Worm (Caenorhabditis elegans): ENCODE results near the gene grl-30.

The grl-30 gene

ce11 chrV:3588223-3588622, 32.1 kb downstream of the grl-30 start (continued):
- TF ChIP-seq let-526 (GFP tag; IDR thresholded peaks at IDR 0.05) (no peak), hlh-26 (GFP tag; conservative IDR thresholded peaks at IDR 0.05) (no peak), D2030.7 (GFP tag; IDR thresholded peaks at IDR 0.05) (peak; percentile 62), attf-3 (GFP tag; conservative IDR thresholded peaks at IDR 0.05) (no peak), athp-1 (tag; optimal IDR thresholded peaks at IDR 0.05) (no peak), nfyb-1 (GFP tag; IDR thresholded peaks at IDR 0.05) (no peak), Y67H2A.10 (GFP tag; conservative IDR thresholded peaks at IDR 0.05) (no peak), ama-1 (optimal IDR thresholded peaks at IDR 0.05) (no peak), ama-1 (GFP tag; optimal IDR thresholded peaks at IDR 0.05) (no peak), ets-4 (GFP tag; optimal IDR thresholded peaks at IDR 0.05) (no peak), F33H1.4 (GFP tag; IDR thresholded peaks at IDR 0.05) (0 out of 2 replicates have a peak, but pooled peaks have one; percentile 15), ekl-4 (GFP tag; IDR thresholded peaks at IDR 0.05) (no peak), pbrm-1 (GFP tag; IDR thresholded peaks at IDR 0.05) (no peak), him-1 (tag; optimal IDR thresholded peaks at IDR 0.05) (no peak), snpc-3.4 (tag; optimal IDR thresholded peaks at IDR 0.05) (peak; percentile 55), Y95B8A.8 (GFP tag; IDR thresholded peaks at IDR 0.05) (no peak), attf-6 (GFP tag; IDR thresholded peaks at IDR 0.05) (no peak), B0019.2 (GFP tag; conservative IDR thresholded peaks at IDR 0.05) (no peak), aptf-2 (GFP tag; conservative IDR thresholded peaks at IDR 0.05) (no peak), let-607 (tag; optimal IDR thresholded peaks at IDR 0.05) (no peak), ceh-40 (GFP tag; IDR thresholded peaks at IDR 0.05) (0 out of 2 replicates have a peak, but pooled peaks have one; percentile 62), sdz-38 (tag; optimal IDR thresholded peaks at IDR 0.05) (no peak)

DNA sequence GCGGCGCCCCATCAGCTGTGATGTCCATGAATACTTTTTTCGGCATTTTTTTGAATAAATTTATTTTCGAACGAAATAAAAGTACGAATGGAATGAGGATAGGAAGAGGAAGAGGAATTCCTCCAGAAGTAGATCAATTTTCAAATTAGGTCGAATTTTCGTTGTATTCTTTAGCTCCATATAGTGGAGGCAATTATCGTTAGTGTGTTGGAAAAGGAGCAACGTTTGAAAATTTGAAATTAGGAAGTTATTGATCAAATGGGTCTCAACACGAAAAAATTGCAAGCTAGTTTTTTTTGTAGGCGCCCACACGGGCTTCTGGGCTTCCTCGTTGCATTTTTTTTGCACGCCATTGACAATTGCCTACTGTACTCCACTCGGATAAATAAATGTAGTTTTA, 36.0 kb downstream of the grl-30 start, which contains the start of gene T22F3.12:
TSS of gene T22F3.12 (minus strand) at position 101 of the 400 bp plus-strand sequence.
- TF ChIP-seq somi-1 (GFP tag; optimal IDR thresholded peaks at IDR 0.05) (no peak), bed-1 (GFP tag; IDR thresholded peaks at IDR 0.05) (no peak), fkh-3 (tag; optimal IDR thresholded peaks at IDR 0.05) (no peak), nhr-90 (tag; optimal IDR thresholded peaks at IDR 0.05) (no peak), hrde-1 (tag; optimal IDR thresholded peaks at IDR 0.05; ENCODE audit: borderline replicate concordance) (no peak), B0261.1 (tag; optimal IDR thresholded peaks at IDR 0.05) (no peak), ztf-6 (GFP tag; IDR thresholded peaks at IDR 0.05) (no peak), ceh-27 (GFP tag; optimal IDR thresholded peaks at IDR 0.05) (no peak), nhr-27 (tag; optimal IDR thresholded peaks at IDR 0.05) (no peak), madf-3 (GFP tag; IDR thresholded peaks at IDR 0.05) (no peak), ztf-25 (GFP tag; IDR thresholded peaks at IDR 0.05) (no peak), nfya-2 (GFP tag; IDR thresholded peaks at IDR 0.05) (no peak), cebp-2 (GFP tag; IDR thresholded peaks at IDR 0.05) (no peak), F39B2.1 (GFP tag; IDR thresholded peaks at IDR 0.05) (no peak), bed-2 (GFP tag; IDR thresholded peaks at IDR 0.05) (no peak)

ce11 chrV:3594936-3595335, 38.9 kb downstream of the grl-30 start, which contains the start of gene srh-213:
Gene srh-213 (minus strand): TSS chrV:3595036.
- TF ChIP-seq T07F8.4 (tag; optimal IDR thresholded peaks at IDR 0.05) (no peak), egrh-3 (GFP tag; IDR thresholded peaks at IDR 0.05) (no peak), mes-4 (tag; optimal IDR thresholded peaks at IDR 0.05) (no peak), rcor-1 (GFP tag; IDR thresholded peaks at IDR 0.05) (no peak), tbp1 (GFP tag; optimal IDR thresholded peaks at IDR 0.05) (no peak)
